Fruit fly (Drosophila melanogaster) whole organism, pupa: Measurements from ENCODE around the gene CG32280.

Experiments
- CG14655 ChIP-seq: fragments of 200-800 bp; sonication (Bioruptor generic); optimal IDR thresholded peaks from 3 replicates; lab custom pipeline; 2017; ENCODE audit warnings: mild to moderate bottlenecking, missing biosample characterization, missing genetic modification reagents, missing genetic modification characterization
- CG8301 ChIP-seq: fragments of 200-800 bp; sonication (Bioruptor generic); optimal IDR thresholded peaks from 2 replicates; lab custom pipeline; 2018; ENCODE audit warnings: missing biosample characterization, mild to moderate bottlenecking, missing genetic modification characterization
- EcR ChIP-seq: fragments of 200-800 bp; sonication (Bioruptor generic); optimal IDR thresholded peaks from 3 replicates; lab custom pipeline; 2019; ENCODE audit warnings: missing biosample characterization, missing genetic modification characterization, mild to moderate bottlenecking, moderate library complexity, missing genetic modification reagents

dm6 chr3L:3150376-3150775 is 14.6 kb upstream of the CG32280 start:
- TF ChIP-seq CG8301 (tag; lab: Kevin White, UChicago) (no peak), EcR (no peak), CG14655 (GFP tag; lab: Kevin White, UChicago) (no peak)
